Fruit fly (Drosophila melanogaster) whole organism, embryonic: Measurements from ENCODE around the gene CG34357.

ENCODE experiments used
- CG10267 ChIP-seq: fragments of 200-800 bp; sonication (Bioruptor generic); optimal IDR thresholded peaks from 2 replicates; lab custom pipeline; 2018; ENCODE audit warnings: missing biosample characterization, mild to moderate bottlenecking, missing genetic modification characterization, moderate library complexity
- CG10274 ChIP-seq: fragments of 200-800 bp; sonication (Bioruptor generic); optimal IDR thresholded peaks from 3 replicates; lab custom pipeline; 2017; ENCODE audit warnings: missing biosample characterization, mild to moderate bottlenecking, missing genetic modification characterization
- CG10543 ChIP-seq: fragments of 200-800 bp; sonication (Bioruptor generic); optimal IDR thresholded peaks from 3 replicates; lab custom pipeline; 2017; ENCODE audit warnings: missing biosample characterization, mild to moderate bottlenecking, missing genetic modification characterization, moderate library complexity
- CG11456 ChIP-seq: fragments of 200-800 bp; sonication (Bioruptor generic); IDR thresholded peaks from 3 replicates; pipeline ENCODE4 v1.3.6; 2022; ENCODE audit warnings: missing biosample characterization, missing genetic modification characterization
- CG11696 ChIP-seq: fragments of 200-800 bp; sonication (Bioruptor generic); IDR thresholded peaks from 2 replicates; pipeline ENCODE4 v1.3.6; 2022; ENCODE audit warnings: missing biosample characterization, missing genetic modification characterization
- CG12071 ChIP-seq: fragments of 200-800 bp; sonication (Bioruptor generic); optimal IDR thresholded peaks from 3 replicates; lab custom pipeline; 2018; ENCODE audit warnings: missing biosample characterization, mild to moderate bottlenecking, missing genetic modification characterization
- CG12299 ChIP-seq: fragments of 200-800 bp; sonication (Bioruptor generic); optimal IDR thresholded peaks from 2 replicates; lab custom pipeline; 2018; ENCODE audit warnings: missing biosample characterization, mild to moderate bottlenecking, missing genetic modification characterization
- CG1233 ChIP-seq: fragments of 200-800 bp; sonication (Bioruptor generic); optimal IDR thresholded peaks from 4 replicates; lab custom pipeline; 2018; ENCODE audit warnings: missing biosample characterization, mild to moderate bottlenecking, missing genetic modification characterization
- CG16815 ChIP-seq: fragments of 200-800 bp; sonication (Bioruptor generic); optimal IDR thresholded peaks from 3 replicates; lab custom pipeline; 2017; ENCODE audit warnings: missing biosample characterization, mild to moderate bottlenecking, missing genetic modification characterization
- CG17361 ChIP-seq: fragments of 200-800 bp; sonication (Bioruptor generic); IDR thresholded peaks from 3 replicates; pipeline ENCODE4 v1.3.6; 2022; ENCODE audit warnings: missing biosample characterization, missing genetic modification characterization
- CG1792 ChIP-seq: fragments of 200-800 bp; sonication (Bioruptor generic); optimal IDR thresholded peaks from 2 replicates; lab custom pipeline; 2016; ENCODE audit warnings: missing biosample characterization, missing genetic modification characterization
- CG1832 ChIP-seq: fragments of 200-800 bp; sonication (Bioruptor generic); optimal IDR thresholded peaks from 2 replicates; lab custom pipeline; 2017; ENCODE audit warnings: missing biosample characterization, mild to moderate bottlenecking, missing genetic modification characterization, inconsistent platforms
- CG32532 ChIP-seq: fragments of 200-800 bp; sonication (Bioruptor generic); IDR thresholded peaks from 2 replicates; pipeline ENCODE4 v1.3.6; 2022; ENCODE audit warnings: missing biosample characterization, missing genetic modification characterization
- CG8089 ChIP-seq: fragments of 200-800 bp; sonication (Bioruptor generic); optimal IDR thresholded peaks from 3 replicates; lab custom pipeline; 2016; ENCODE audit warnings: missing biosample characterization, missing genetic modification characterization
- CG8478 ChIP-seq: fragments of >200 bp; optimal IDR thresholded peaks from 2 replicates; lab custom pipeline; 2018
- CG8944 ChIP-seq: fragments of 200-800 bp; sonication (Bioruptor generic); optimal IDR thresholded peaks from 3 replicates; lab custom pipeline; 2016; ENCODE audit warnings: missing biosample characterization, missing genetic modification characterization
- CG9609 ChIP-seq: fragments of 200-800 bp; sonication (Bioruptor generic); optimal IDR thresholded peaks from 3 replicates; lab custom pipeline; 2016; ENCODE audit warnings: missing biosample characterization, missing genetic modification characterization
- Deaf1 ChIP-seq: fragments of 200-800 bp; optimal IDR thresholded peaks from 3 replicates; lab custom pipeline; 2019; ENCODE audit warnings: missing biosample characterization, mild to moderate bottlenecking, missing genetic modification characterization, moderate library complexity
- Dip2 ChIP-seq: fragments of 200-800 bp; sonication (Bioruptor generic); IDR thresholded peaks from 2 replicates; pipeline ENCODE4 v1.3.6; 2022; ENCODE audit warnings: missing biosample characterization, missing genetic modification characterization
- Drgx ChIP-seq: fragments of 200-800 bp; sonication (Bioruptor generic); IDR thresholded peaks from 2 replicates; pipeline ENCODE4 v1.3.6; 2022; ENCODE audit warnings: missing biosample characterization, missing genetic modification characterization
- Eip74EF ChIP-seq, 2 experiments: fragments of 200-800 bp in 1 of 2; fragments of >200 bp in 1 of 2; sonication (Bioruptor generic) in 1 of 2; optimal IDR thresholded peaks; 2 replicates each; lab custom pipeline; 2017 to 2019; ENCODE audit warnings: missing biosample characterization in 2 of 2, missing genetic modification characterization in 2 of 2, mild to moderate bottlenecking in 1 of 2, moderate library complexity in 1 of 2
- Fer1 ChIP-seq: fragments of 200-800 bp; sonication (Bioruptor generic); optimal IDR thresholded peaks from 2 replicates; lab custom pipeline; 2017; ENCODE audit warnings: missing biosample characterization, mild to moderate bottlenecking, missing genetic modification characterization
- GATAe ChIP-seq: fragments of 200-800 bp; sonication (Bioruptor generic); conservative IDR thresholded peaks from 2 replicates; pipeline ENCODE4 v1.3.6; 2022; ENCODE audit warnings: missing biosample characterization, missing genetic modification characterization
- Hr3 ChIP-seq: fragments of 200-800 bp; sonication (Bioruptor generic); optimal IDR thresholded peaks from 3 replicates; lab custom pipeline; 2016; ENCODE audit warnings: missing biosample characterization, missing genetic modification characterization
- Hr39 ChIP-seq: fragments of >200 bp; optimal IDR thresholded peaks from 2 replicates; lab custom pipeline; 2017
- Jarid2 ChIP-seq: fragments of 200-800 bp; sonication (Bioruptor generic); optimal IDR thresholded peaks from 3 replicates; lab custom pipeline; 2017; ENCODE audit warnings: mild to moderate bottlenecking, missing biosample characterization, missing genetic modification reagents, missing genetic modification characterization
- MBD-R2 ChIP-seq: fragments of 200-800 bp; sonication (Bioruptor generic); IDR thresholded peaks from 2 replicates; pipeline ENCODE4 v1.3.6; 2022; ENCODE audit warnings: missing biosample characterization, missing genetic modification characterization
- Med ChIP-seq: fragments of 200-800 bp; sonication (Bioruptor generic); peaks from one replicate; lab custom pipeline; 2016; ENCODE audit warnings: missing biosample characterization, missing genetic modification characterization, mild to moderate bottlenecking, inconsistent platforms, moderate library complexity
- PHDP ChIP-seq: fragments of 200-800 bp; sonication (Bioruptor generic); optimal IDR thresholded peaks from 3 replicates; lab custom pipeline; 2018; ENCODE audit warnings: missing biosample characterization, mild to moderate bottlenecking, missing genetic modification characterization, moderate library complexity
- Tbp ChIP-seq: fragments of >200 bp; optimal IDR thresholded peaks from 2 replicates; lab custom pipeline; 2018; ENCODE audit warnings: missing biosample characterization, missing genetic modification characterization
- ab ChIP-seq: fragments of 200-800 bp; sonication (Bioruptor generic); optimal IDR thresholded peaks from 2 replicates; lab custom pipeline; 2016; ENCODE audit warnings: missing biosample characterization, missing genetic modification characterization
- cg ChIP-seq: fragments of 200-800 bp; sonication (Bioruptor generic); optimal IDR thresholded peaks from 3 replicates; lab custom pipeline; 2019; ENCODE audit warnings: missing biosample characterization, mild to moderate bottlenecking, missing genetic modification characterization, moderate library complexity
- dpn ChIP-seq, 2 experiments: fragments of 200-800 bp; sonication (Bioruptor generic); optimal IDR thresholded peaks; 3 replicates each; lab custom pipeline; 2016; ENCODE audit warnings: missing biosample characterization in 2 of 2, missing genetic modification characterization in 2 of 2
- dysf ChIP-seq: fragments of 200-800 bp; sonication (Bioruptor generic); IDR thresholded peaks from 3 replicates; pipeline ENCODE4 v1.3.6; 2022; ENCODE audit warnings: missing biosample characterization, missing genetic modification characterization
- ftz-f1 ChIP-seq: fragments of 200-800 bp; sonication (Bioruptor generic); optimal IDR thresholded peaks from 2 replicates; lab custom pipeline; 2016; ENCODE audit warnings: missing biosample characterization, missing genetic modification characterization
- gcm ChIP-seq: fragments of 200-800 bp; sonication (Bioruptor generic); optimal IDR thresholded peaks from 2 replicates; lab custom pipeline; 2019; ENCODE audit warnings: missing biosample characterization, mild to moderate bottlenecking, missing genetic modification characterization, moderate library complexity
- gsb ChIP-seq: fragments of 200-800 bp; sonication (Bioruptor generic); IDR thresholded peaks from 2 replicates; pipeline ENCODE4 v1.3.6; 2022; ENCODE audit warnings: missing biosample characterization, missing genetic modification characterization
- hbn ChIP-seq: fragments of 200-800 bp; sonication (Bioruptor generic); IDR thresholded peaks from 2 replicates; pipeline ENCODE4 v1.3.6; 2022; ENCODE audit warnings: missing biosample characterization, missing genetic modification characterization; ENCODE audit not compliant: partially characterized antibody
- kay ChIP-seq: fragments of 200-800 bp; sonication (Bioruptor generic); optimal IDR thresholded peaks from 2 replicates; lab custom pipeline; 2016; ENCODE audit warnings: missing biosample characterization, missing genetic modification characterization
- kni ChIP-seq: fragments of 200-800 bp; sonication (Bioruptor generic); optimal IDR thresholded peaks from 3 replicates; lab custom pipeline; 2017; ENCODE audit warnings: mild to moderate bottlenecking, missing biosample characterization, missing genetic modification reagents, missing genetic modification characterization
- pzg ChIP-seq: fragments of 200-800 bp; sonication (Bioruptor generic); optimal IDR thresholded peaks from 3 replicates; lab custom pipeline; 2018; ENCODE audit warnings: missing biosample characterization, mild to moderate bottlenecking, missing genetic modification characterization, moderate library complexity
- seq ChIP-seq: fragments of 200-800 bp; sonication (Bioruptor generic); IDR thresholded peaks from 2 replicates; pipeline ENCODE4 v1.3.6; 2022; ENCODE audit warnings: missing biosample characterization, missing genetic modification characterization
- sisA ChIP-seq: fragments of 200-800 bp; sonication (Bioruptor generic); IDR thresholded peaks from 2 replicates; pipeline ENCODE4 v1.3.6; 2022; ENCODE audit warnings: missing biosample characterization, missing genetic modification characterization
- slp2 ChIP-seq: fragments of 200-800 bp; sonication (Bioruptor generic); optimal IDR thresholded peaks from 2 replicates; lab custom pipeline; 2016; ENCODE audit warnings: missing biosample characterization, missing genetic modification characterization
- so ChIP-seq: fragments of 200-800 bp; sonication (Bioruptor generic); IDR thresholded peaks from 3 replicates; pipeline ENCODE4 v1.3.6; 2022; ENCODE audit warnings: missing biosample characterization, missing genetic modification characterization
- ssp ChIP-seq: fragments of 200-800 bp; sonication (Bioruptor generic); IDR thresholded peaks from 2 replicates; pipeline ENCODE4 v1.3.6; 2022; ENCODE audit warnings: missing biosample characterization, missing genetic modification characterization
- trh ChIP-seq: fragments of 200-800 bp; sonication (Bioruptor generic); optimal IDR thresholded peaks from 2 replicates; lab custom pipeline; 2016; ENCODE audit warnings: missing biosample characterization, missing genetic modification characterization
- vvl ChIP-seq: fragments of 200-800 bp; sonication (Bioruptor generic); IDR thresholded peaks from 2 replicates; pipeline ENCODE4 v1.3.6; 2022; ENCODE audit warnings: missing biosample characterization, missing genetic modification characterization
- wdn ChIP-seq: fragments of 200-800 bp; sonication (Bioruptor generic); IDR thresholded peaks from 2 replicates; pipeline ENCODE4 v1.3.6; 2022; ENCODE audit warnings: missing biosample characterization, missing genetic modification characterization
- zfh2 ChIP-seq: fragments of 200-800 bp; sonication (Bioruptor generic); optimal IDR thresholded peaks from 2 replicates; lab custom pipeline; 2016; ENCODE audit warnings: missing biosample characterization, missing genetic modification characterization

The CG34357 gene

DNA sequence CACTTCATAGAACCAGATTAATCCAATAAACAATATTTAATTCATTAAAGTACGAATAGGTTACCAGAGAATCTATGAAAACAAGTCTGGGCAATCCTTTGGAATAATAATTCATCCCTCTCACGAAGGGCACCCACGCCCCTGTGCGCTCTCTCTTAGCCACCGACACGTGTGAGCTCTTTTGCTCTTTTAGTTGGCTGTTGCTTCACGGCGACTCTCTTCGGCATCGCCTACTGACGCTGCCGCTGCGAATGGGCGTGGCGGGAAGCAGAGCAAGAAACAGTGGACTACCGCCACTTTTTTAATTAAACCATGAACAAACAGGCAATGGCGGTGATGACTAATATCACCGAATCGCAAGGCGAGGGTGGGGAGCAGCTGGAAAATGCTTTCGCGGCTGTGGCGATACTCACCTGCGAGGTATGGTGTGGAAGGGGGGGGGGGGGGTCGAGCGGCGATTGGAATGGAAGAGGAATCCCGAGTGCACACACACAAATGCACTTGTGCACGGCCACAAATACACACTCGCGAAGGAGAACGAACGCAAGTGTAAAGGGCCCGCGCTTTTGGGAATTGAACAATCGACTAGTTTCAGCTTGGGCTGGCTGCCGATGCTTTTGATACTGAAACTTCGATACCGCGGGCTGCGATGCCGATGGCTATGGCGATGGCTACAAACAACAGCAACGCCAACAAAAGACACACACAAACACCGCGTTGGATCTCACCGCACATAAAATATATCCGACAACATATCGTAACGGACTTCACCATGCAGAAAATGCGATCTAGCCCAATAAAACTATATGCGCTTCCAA, 79.4 kb downstream of the CG34357 start (continued):
- TF ChIP-seq slp2 (GFP tag; lab: Kevin White, UChicago): peak; percentile 79
- TF ChIP-seq CG11696 (GFP tag; lab: Robert Waterston, UW): peak; percentile 77; the same call in 1 of the 2 replicates
- peak; percentile 37 for TF ChIP-seq CG12299
- peak; percentile 37 for TF ChIP-seq trh
- peak; percentile 89 for TF ChIP-seq CG12071 (GFP tag; lab: Kevin White, UChicago)
- TF ChIP-seq CG8944 (GFP tag; lab: Kevin White, UChicago): peak; percentile 84
- TF ChIP-seq CG8478: no peak
- TF ChIP-seq CG16815 (GFP tag; lab: Kevin White, UChicago): peak; percentile 51
- peak; percentile 96 for TF ChIP-seq vvl (GFP tag; lab: Robert Waterston, UW)
- TF ChIP-seq seq: peak; percentile 90
- TF ChIP-seq MBD-R2: peak; percentile 79
- TF ChIP-seq Deaf1 (tag; lab: Kevin White, UChicago): peak; percentile 90
- TF ChIP-seq gsb (GFP tag; lab: Robert Waterston, UW): peak; percentile 73
- TF ChIP-seq pzg (GFP tag; lab: Kevin White, UChicago): no peak
- TF ChIP-seq CG1832 (GFP tag; lab: Kevin White, UChicago): no peak
- TF ChIP-seq CG10543 (GFP tag; lab: Kevin White, UChicago): peak; percentile 75
- TF ChIP-seq CG8089: peak; percentile 75
- TF ChIP-seq Hr3 (GFP tag; lab: Kevin White, UChicago): peak; percentile 79
- peak; percentile 95 for TF ChIP-seq CG11456
- peak; percentile 47; the same call in 1 of the 2 replicates for TF ChIP-seq ssp
- peak; percentile 60 for TF ChIP-seq ftz-f1 (GFP tag; lab: Kevin White, UChicago)
- TF ChIP-seq gcm: peak; percentile 81
- peak; percentile 87 for TF ChIP-seq Fer1 (GFP tag; lab: Kevin White, UChicago)
- TF ChIP-seq Med (GFP tag; lab: Kevin White, UChicago): peak; percentile 98
- peak; percentile 21; the same call in 1 of the 2 replicates for TF ChIP-seq hbn
- TF ChIP-seq CG9609 (GFP tag; lab: Kevin White, UChicago): peak; percentile 82
- TF ChIP-seq kay (GFP tag; lab: Kevin White, UChicago): peak; percentile 93
- no peak for TF ChIP-seq Dip2 (GFP tag; lab: Robert Waterston, UW)
- TF ChIP-seq GATAe (GFP tag; lab: Robert Waterston, UW): 0 out of 2 replicates have a peak, but pooled peaks have one; percentile 42
- TF ChIP-seq zfh2 (GFP tag; lab: Kevin White, UChicago): peak; percentile 87
- peak; percentile 71 for TF ChIP-seq CG10267
- TF ChIP-seq dpn (GFP tag; optimal IDR thresholded peaks at IDR 0.05; lab: Kevin White, UChicago): peak; percentile 88 to 92
- TF ChIP-seq CG10274: peak; percentile 64
- peak; percentile 94 for TF ChIP-seq kni (GFP tag; lab: Kevin White, UChicago)
- TF ChIP-seq CG17361 (GFP tag; lab: Robert Waterston, UW): peak; percentile 67
- TF ChIP-seq PHDP: peak; percentile 89
- TF ChIP-seq CG32532: peak; percentile 95
- TF ChIP-seq Eip74EF (GFP tag; optimal IDR thresholded peaks at IDR 0.05; lab: Kevin White, UChicago): peak in 1 of 2 experiments; percentile 56
- peak; percentile 89 for TF ChIP-seq cg (GFP tag; lab: Kevin White, UChicago)
- no peak for TF ChIP-seq Tbp
- peak; percentile 86 for TF ChIP-seq dysf
- peak; percentile 86 for TF ChIP-seq sisA (GFP tag; lab: Robert Waterston, UW)
- TF ChIP-seq CG1233 (GFP tag; lab: Kevin White, UChicago): peak; percentile 64
- TF ChIP-seq Hr39 (lab: Kevin White, UChicago): no peak
- peak; percentile 73 for TF ChIP-seq wdn (GFP tag; lab: Robert Waterston, UW)
- peak; percentile 37 for TF ChIP-seq Jarid2 (GFP tag; lab: Kevin White, UChicago)
- TF ChIP-seq so (GFP tag; lab: Robert Waterston, UW): peak; percentile 91
- peak; percentile 66 for TF ChIP-seq ab (GFP tag; lab: Kevin White, UChicago)
- TF ChIP-seq Drgx (GFP tag; lab: Robert Waterston, UW): peak; percentile 81
- peak; percentile 78 for TF ChIP-seq CG1792 (GFP tag; lab: Kevin White, UChicago)
